Fruit fly (Drosophila melanogaster) whole organism, adult: ENCODE data around the gene CG10038.

ENCODE experiments used
- CG1620 ChIP-seq: fragments of 200-800 bp; sonication (Bioruptor generic); optimal IDR thresholded peaks from 2 replicates; lab custom pipeline; 2016; ENCODE audit warnings: missing biosample characterization, missing genetic modification characterization
- CG33017 ChIP-seq: fragments of 200-800 bp; sonication (Bioruptor generic); optimal IDR thresholded peaks from 2 replicates; lab custom pipeline; 2018; ENCODE audit warnings: missing biosample characterization, mild to moderate bottlenecking, missing genetic modification characterization, moderate library complexity
- CG7045 ChIP-seq: fragments of 200-800 bp; sonication (Bioruptor generic); optimal IDR thresholded peaks from 2 replicates; lab custom pipeline; 2017; ENCODE audit warnings: missing biosample characterization, mild to moderate bottlenecking, missing genetic modification characterization
- CG7101 ChIP-seq: fragments of 200-800 bp; sonication (Bioruptor generic); optimal IDR thresholded peaks from 2 replicates; lab custom pipeline; 2018; ENCODE audit warnings: missing biosample characterization, mild to moderate bottlenecking, missing genetic modification characterization, moderate library complexity
- Crg-1 ChIP-seq: fragments of 200-800 bp; sonication (Bioruptor generic); optimal IDR thresholded peaks from 2 replicates; lab custom pipeline; 2016; ENCODE audit warnings: missing biosample characterization, missing genetic modification characterization
- Hr96 ChIP-seq: fragments of 200-800 bp; sonication (Bioruptor generic); optimal IDR thresholded peaks from 2 replicates; lab custom pipeline; 2016; ENCODE audit warnings: missing biosample characterization, missing genetic modification characterization
- Mnt ChIP-seq: fragments of 200-800 bp; sonication (Bioruptor generic); optimal IDR thresholded peaks from 2 replicates; lab custom pipeline; 2016; ENCODE audit warnings: missing biosample characterization, mild to moderate bottlenecking, missing genetic modification characterization
- bab1 ChIP-seq: fragments of 200-800 bp; sonication (Bioruptor generic); optimal IDR thresholded peaks from 3 replicates; lab custom pipeline; 2019; ENCODE audit warnings: missing biosample characterization, mild to moderate bottlenecking, missing genetic modification characterization, moderate library complexity
- cnc ChIP-seq, 2 experiments: fragments of >200 bp; optimal IDR thresholded peaks; 2 replicates each; lab custom pipeline; 2017
- kay ChIP-seq: fragments of 200-800 bp; sonication (Bioruptor generic); peaks from one replicate; lab custom pipeline; 2016; ENCODE audit warnings: missing biosample characterization, missing genetic modification characterization, borderline replicate concordance
- ovo ChIP-seq: fragments of 200-800 bp; sonication (Bioruptor generic); optimal IDR thresholded peaks from 2 replicates; lab custom pipeline; 2016; ENCODE audit warnings: missing biosample characterization, missing genetic modification characterization
- pad ChIP-seq: fragments of 200-800 bp; sonication (Bioruptor generic); optimal IDR thresholded peaks from 3 replicates; lab custom pipeline; 2017; ENCODE audit warnings: missing biosample characterization, missing genetic modification characterization, mild to moderate bottlenecking, moderate library complexity, missing genetic modification reagents
- tj ChIP-seq: fragments of 200-800 bp; sonication (Bioruptor generic); optimal IDR thresholded peaks from 3 replicates; lab custom pipeline; 2017; ENCODE audit warnings: missing biosample characterization, mild to moderate bottlenecking, missing genetic modification characterization, moderate library complexity
- toe ChIP-seq: fragments of 200-800 bp; sonication (Bioruptor generic); optimal IDR thresholded peaks from 2 replicates; lab custom pipeline; 2016; ENCODE audit warnings: missing biosample characterization, missing genetic modification characterization

DNA sequence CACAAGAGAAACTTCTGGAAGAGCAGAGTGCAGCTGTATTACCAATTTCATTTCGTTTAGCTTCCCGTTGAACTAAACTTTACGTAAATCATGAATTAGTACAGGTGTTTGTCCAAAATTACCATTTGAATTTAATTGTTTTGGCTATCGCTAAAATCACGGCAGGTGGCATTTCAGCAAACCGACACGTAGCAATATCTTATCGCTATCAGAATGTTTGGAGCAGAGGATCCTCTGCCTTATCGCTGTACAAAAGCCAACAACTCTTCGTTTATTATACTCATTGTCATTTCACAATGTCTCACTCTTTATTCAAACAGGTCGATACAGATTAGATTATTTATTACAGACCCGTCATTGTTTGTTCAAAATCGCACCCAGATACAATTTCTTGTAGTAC is 15.4 kb upstream of the CG10038 start:
- TF ChIP-seq CG7045 (GFP tag; lab: Kevin White, UChicago) (no peak), CG33017 (tag; lab: Kevin White, UChicago) (no peak), bab1 (GFP tag; lab: Kevin White, UChicago) (no peak), toe (GFP tag; lab: Kevin White, UChicago) (no peak), CG1620 (GFP tag; lab: Kevin White, UChicago) (no peak), ovo (GFP tag; lab: Kevin White, UChicago) (no peak), Crg-1 (GFP tag; lab: Kevin White, UChicago) (no peak), pad (GFP tag; lab: Kevin White, UChicago) (no peak), Mnt (no peak), CG7101 (tag; lab: Kevin White, UChicago) (no peak), Hr96 (GFP tag; lab: Kevin White, UChicago) (no peak), cnc (optimal IDR thresholded peaks at IDR 0.05; lab: Kevin White, UChicago) (no peak), tj (GFP tag; lab: Kevin White, UChicago) (no peak), kay (GFP tag; lab: Kevin White, UChicago) (peak; percentile 8)
